Fruit fly (Drosophila melanogaster) whole organism, embryonic: Measurements from ENCODE around the gene qjt.

Source experiments
- Ada2b ChIP-seq: fragments of 200-800 bp; sonication (Bioruptor generic); IDR thresholded peaks from 2 replicates; pipeline ENCODE4 v1.3.6; 2022; ENCODE audit warnings: missing biosample characterization, missing genetic modification characterization
- Asciz ChIP-seq: fragments of 200-800 bp; sonication (Bioruptor generic); optimal IDR thresholded peaks from 2 replicates; lab custom pipeline; 2017; ENCODE audit warnings: missing biosample characterization, mild to moderate bottlenecking, missing genetic modification characterization, missing genetic modification reagents
- Atf6 ChIP-seq: fragments of 200-800 bp; sonication (Bioruptor generic); IDR thresholded peaks from 2 replicates; pipeline ENCODE4 v1.3.6; 2022; ENCODE audit warnings: missing biosample characterization, missing genetic modification characterization
- Bdp1 ChIP-seq: fragments of 200-800 bp; sonication (Bioruptor generic); optimal IDR thresholded peaks from 3 replicates; lab custom pipeline; 2016; ENCODE audit warnings: missing biosample characterization, missing genetic modification characterization
- Bgb ChIP-seq: fragments of 200-800 bp; sonication (Bioruptor generic); IDR thresholded peaks from 2 replicates; pipeline ENCODE4 v1.3.6; 2022; ENCODE audit warnings: missing biosample characterization, missing genetic modification characterization; ENCODE audit not compliant: partially characterized antibody
- CG10267 ChIP-seq: fragments of 200-800 bp; sonication (Bioruptor generic); optimal IDR thresholded peaks from 2 replicates; lab custom pipeline; 2018; ENCODE audit warnings: missing biosample characterization, mild to moderate bottlenecking, missing genetic modification characterization, moderate library complexity
- CG10274 ChIP-seq: fragments of 200-800 bp; sonication (Bioruptor generic); optimal IDR thresholded peaks from 3 replicates; lab custom pipeline; 2017; ENCODE audit warnings: missing biosample characterization, mild to moderate bottlenecking, missing genetic modification characterization
- CG10979 ChIP-seq: fragments of 200-800 bp; sonication (Bioruptor generic); optimal IDR thresholded peaks from 2 replicates; lab custom pipeline; 2018; ENCODE audit warnings: missing biosample characterization, mild to moderate bottlenecking, missing genetic modification characterization, moderate library complexity
- CG12236 ChIP-seq: fragments of 200-800 bp; sonication (Bioruptor generic); optimal IDR thresholded peaks from 2 replicates; lab custom pipeline; 2016; ENCODE audit warnings: missing biosample characterization, missing genetic modification characterization
- CG12744 ChIP-seq: fragments of 200-800 bp; sonication (Bioruptor generic); optimal IDR thresholded peaks from 2 replicates; lab custom pipeline; 2016; ENCODE audit warnings: missing biosample characterization, missing genetic modification characterization
- CG14441 ChIP-seq: fragments of 200-800 bp; sonication (Bioruptor generic); IDR thresholded peaks from 2 replicates; pipeline ENCODE4 v1.3.6; 2022; ENCODE audit warnings: missing biosample characterization, missing genetic modification characterization
- CG17568 ChIP-seq: fragments of 200-800 bp; sonication (Bioruptor generic); optimal IDR thresholded peaks from 2 replicates; lab custom pipeline; 2018; ENCODE audit warnings: missing biosample characterization, mild to moderate bottlenecking, missing genetic modification characterization, moderate library complexity
- CG17612 ChIP-seq: fragments of 200-800 bp; sonication (Bioruptor generic); IDR thresholded peaks from 2 replicates; pipeline ENCODE4 v1.3.6; 2022; ENCODE audit warnings: missing biosample characterization, missing genetic modification characterization
- CG31441 ChIP-seq: fragments of 200-800 bp; sonication (Bioruptor generic); IDR thresholded peaks from 2 replicates; pipeline ENCODE4 v1.3.6; 2022; ENCODE audit warnings: missing biosample characterization, missing genetic modification characterization
- CG32767 ChIP-seq: fragments of 200-800 bp; sonication (Bioruptor generic); IDR thresholded peaks from 2 replicates; pipeline ENCODE4 v1.3.6; 2022; ENCODE audit warnings: missing biosample characterization, missing genetic modification characterization
- CG4360 ChIP-seq: fragments of 200-800 bp; sonication (Bioruptor generic); IDR thresholded peaks from 2 replicates; pipeline ENCODE4 v1.3.6; 2022; ENCODE audit warnings: missing biosample characterization, missing genetic modification characterization
- CG4730 ChIP-seq: fragments of 200-800 bp; sonication (Bioruptor generic); IDR thresholded peaks from 2 replicates; pipeline ENCODE4 v1.3.6; 2022; ENCODE audit warnings: missing biosample characterization, missing genetic modification characterization
- CG7372 ChIP-seq: fragments of 200-800 bp; sonication (Bioruptor generic); IDR thresholded peaks from 2 replicates; pipeline ENCODE4 v1.3.6; 2022; ENCODE audit warnings: missing biosample characterization, missing genetic modification characterization
- CG7987 ChIP-seq: fragments of 200-800 bp; sonication (Bioruptor generic); optimal IDR thresholded peaks from 2 replicates; lab custom pipeline; 2018; ENCODE audit warnings: missing biosample characterization, mild to moderate bottlenecking, missing genetic modification characterization, moderate library complexity
- Camta ChIP-seq: fragments of 200-800 bp; sonication (Bioruptor generic); optimal IDR thresholded peaks from 2 replicates; lab custom pipeline; 2016; ENCODE audit warnings: missing biosample characterization, missing genetic modification characterization
- Eip74EF ChIP-seq, 2 experiments: fragments of 200-800 bp in 1 of 2; fragments of >200 bp in 1 of 2; sonication (Bioruptor generic) in 1 of 2; optimal IDR thresholded peaks; 2 replicates each; lab custom pipeline; 2017 to 2019; ENCODE audit warnings: missing biosample characterization in 2 of 2, missing genetic modification characterization in 2 of 2, mild to moderate bottlenecking in 1 of 2, moderate library complexity in 1 of 2
- Elba2 ChIP-seq: fragments of 200-800 bp; sonication (Bioruptor generic); optimal IDR thresholded peaks from 3 replicates; lab custom pipeline; 2016; ENCODE audit warnings: missing biosample characterization, missing genetic modification characterization
- Gug ChIP-seq: fragments of 200-800 bp; sonication (Bioruptor generic); IDR thresholded peaks from 4 replicates; pipeline ENCODE4 v1.3.6; 2022; ENCODE audit warnings: missing biosample characterization, missing genetic modification characterization
- HLH54F ChIP-seq: fragments of 200-800 bp; sonication (Bioruptor generic); optimal IDR thresholded peaks from 3 replicates; lab custom pipeline; 2016; ENCODE audit warnings: missing biosample characterization, missing genetic modification characterization
- Hmr ChIP-seq: fragments of 200-800 bp; sonication (Bioruptor generic); optimal IDR thresholded peaks from 3 replicates; lab custom pipeline; 2017; ENCODE audit warnings: mild to moderate bottlenecking, missing biosample characterization, missing genetic modification reagents, missing genetic modification characterization
- Jarid2 ChIP-seq: fragments of 200-800 bp; sonication (Bioruptor generic); optimal IDR thresholded peaks from 3 replicates; lab custom pipeline; 2017; ENCODE audit warnings: mild to moderate bottlenecking, missing biosample characterization, missing genetic modification reagents, missing genetic modification characterization
- Kr ChIP-seq: fragments of 200-800 bp; sonication (Bioruptor generic); optimal IDR thresholded peaks from 2 replicates; lab custom pipeline; 2017; ENCODE audit warnings: missing biosample characterization, mild to moderate bottlenecking, missing genetic modification characterization
- Myb ChIP-seq: fragments of 200-800 bp; sonication (Bioruptor generic); optimal IDR thresholded peaks from 2 replicates; lab custom pipeline; 2016; ENCODE audit warnings: missing biosample characterization, missing genetic modification characterization
- NC2β ChIP-seq: fragments of 200-800 bp; sonication (Bioruptor generic); optimal IDR thresholded peaks from 2 replicates; lab custom pipeline; 2016; ENCODE audit warnings: missing biosample characterization, missing genetic modification characterization
- Nf-YA ChIP-seq: fragments of 200-800 bp; sonication (Bioruptor generic); IDR thresholded peaks from 2 replicates; pipeline ENCODE4 v1.3.6; 2022; ENCODE audit warnings: missing biosample characterization, missing genetic modification characterization
- Pdp1 ChIP-seq, 2 experiments: fragments of 200-800 bp; sonication (Bioruptor generic); optimal IDR thresholded peaks; 3 replicates each; lab custom pipeline; 2016; ENCODE audit warnings: missing biosample characterization in 2 of 2, missing genetic modification characterization in 2 of 2, mild to moderate bottlenecking in 1 of 2, moderate library complexity in 1 of 2
- Side ChIP-seq: fragments of 200-800 bp; sonication (Bioruptor generic); optimal IDR thresholded peaks from 2 replicates; lab custom pipeline; 2016; ENCODE audit warnings: missing biosample characterization, missing genetic modification characterization
- Taf1 ChIP-seq: fragments of 200-800 bp; sonication (Bioruptor generic); IDR thresholded peaks from 2 replicates; pipeline ENCODE4 v1.3.6; 2022; ENCODE audit warnings: missing biosample characterization, missing genetic modification characterization
- crol ChIP-seq: fragments of 200-800 bp; sonication (Bioruptor generic); IDR thresholded peaks from 2 replicates; pipeline ENCODE4 v1.3.6; 2022; ENCODE audit warnings: missing biosample characterization, missing genetic modification characterization
- dati ChIP-seq: fragments of 200-800 bp; sonication (Bioruptor generic); IDR thresholded peaks from 2 replicates; pipeline ENCODE4 v1.3.6; 2022; ENCODE audit warnings: missing biosample characterization, missing genetic modification characterization
- dmrt99B ChIP-seq: fragments of 200-800 bp; sonication (Bioruptor generic); optimal IDR thresholded peaks from 2 replicates; lab custom pipeline; 2018; ENCODE audit warnings: missing biosample characterization, mild to moderate bottlenecking, missing genetic modification characterization, moderate library complexity
- fd102C ChIP-seq: fragments of 200-800 bp; sonication (Bioruptor generic); optimal IDR thresholded peaks from 2 replicates; lab custom pipeline; 2018; ENCODE audit warnings: missing biosample characterization, mild to moderate bottlenecking, missing genetic modification characterization, moderate library complexity
- ftz-f1 ChIP-seq: fragments of 200-800 bp; sonication (Bioruptor generic); optimal IDR thresholded peaks from 2 replicates; lab custom pipeline; 2016; ENCODE audit warnings: missing biosample characterization, missing genetic modification characterization
- kni ChIP-seq: fragments of 200-800 bp; sonication (Bioruptor generic); optimal IDR thresholded peaks from 3 replicates; lab custom pipeline; 2017; ENCODE audit warnings: mild to moderate bottlenecking, missing biosample characterization, missing genetic modification reagents, missing genetic modification characterization
- knrl ChIP-seq: fragments of 200-800 bp; sonication (Bioruptor generic); IDR thresholded peaks from 3 replicates; pipeline ENCODE4 v1.3.6; 2022; ENCODE audit warnings: missing biosample characterization, missing genetic modification characterization; ENCODE audit not compliant: partially characterized antibody
- lab ChIP-seq: fragments of 200-800 bp; sonication (Bioruptor generic); optimal IDR thresholded peaks from 3 replicates; lab custom pipeline; 2017; ENCODE audit warnings: missing biosample characterization, missing genetic modification characterization, mild to moderate bottlenecking, moderate library complexity, missing genetic modification reagents
- lbe ChIP-seq: fragments of 200-800 bp; sonication (Bioruptor generic); optimal IDR thresholded peaks from 2 replicates; lab custom pipeline; 2016; ENCODE audit warnings: missing biosample characterization, mild to moderate bottlenecking, missing genetic modification characterization
- maf-S ChIP-seq: fragments of 200-800 bp; sonication (Bioruptor generic); optimal IDR thresholded peaks from 2 replicates; lab custom pipeline; 2016; ENCODE audit warnings: missing biosample characterization, missing genetic modification characterization
- pfk ChIP-seq: fragments of 200-800 bp; sonication (Bioruptor generic); optimal IDR thresholded peaks from 2 replicates; lab custom pipeline; 2018; ENCODE audit warnings: missing biosample characterization, mild to moderate bottlenecking, missing genetic modification characterization, moderate library complexity
- psq ChIP-seq: fragments of 200-800 bp; sonication (Bioruptor generic); optimal IDR thresholded peaks from 2 replicates; lab custom pipeline; 2017; ENCODE audit warnings: missing biosample characterization, missing genetic modification characterization
- slp2 ChIP-seq: fragments of 200-800 bp; sonication (Bioruptor generic); optimal IDR thresholded peaks from 2 replicates; lab custom pipeline; 2016; ENCODE audit warnings: missing biosample characterization, missing genetic modification characterization
- tgo ChIP-seq: fragments of 200-800 bp; sonication (Bioruptor generic); IDR thresholded peaks from 3 replicates; pipeline ENCODE4 v1.3.6; 2022; ENCODE audit warnings: missing biosample characterization, missing genetic modification characterization
- trh ChIP-seq: fragments of 200-800 bp; sonication (Bioruptor generic); optimal IDR thresholded peaks from 2 replicates; lab custom pipeline; 2016; ENCODE audit warnings: missing biosample characterization, missing genetic modification characterization
- twi ChIP-seq: fragments of 200-800 bp; optimal IDR thresholded peaks from 2 replicates; lab custom pipeline; 2019; ENCODE audit warnings: missing biosample characterization, mild to moderate bottlenecking, missing genetic modification characterization, moderate library complexity
- vnd ChIP-seq: fragments of 200-800 bp; sonication (Bioruptor generic); IDR thresholded peaks from 3 replicates; pipeline ENCODE4 v1.3.6; 2022; ENCODE audit warnings: missing biosample characterization, missing genetic modification characterization; ENCODE audit not compliant: partially characterized antibody

Gene qjt

dm6 chr3L:17485280-17485792, 6.4 kb downstream of the qjt start (continued):
- TF ChIP-seq Gug (GFP tag; lab: Robert Waterston, UW) = 0 out of 4 replicates have a peak, but pooled peaks have one; percentile 11
- TF ChIP-seq CG31441 (GFP tag; lab: Robert Waterston, UW) = peak; percentile 85
- peak in 1 of 2 experiments; percentile 91 for TF ChIP-seq Eip74EF (GFP tag; optimal IDR thresholded peaks at IDR 0.05; lab: Kevin White, UChicago)
- no peak for TF ChIP-seq dati
- no peak for TF ChIP-seq ftz-f1 (GFP tag; lab: Kevin White, UChicago)
- TF ChIP-seq CG4360 = peak; percentile 71
- peak; percentile 34 for TF ChIP-seq maf-S (GFP tag; lab: Kevin White, UChicago)
- TF ChIP-seq pfk (GFP tag; lab: Kevin White, UChicago) = peak; percentile 69
- peak; percentile 72 for TF ChIP-seq Side (GFP tag; lab: Kevin White, UChicago)
- TF ChIP-seq CG7372 (GFP tag; lab: Robert Waterston, UW) = no peak
- TF ChIP-seq CG12744 (GFP tag; lab: Kevin White, UChicago) = peak; percentile 1
- peak; percentile 57 for TF ChIP-seq CG10274 (GFP tag; lab: Kevin White, UChicago)
- TF ChIP-seq Asciz (GFP tag; lab: Kevin White, UChicago) = peak; percentile 96
- peak; percentile 75 for TF ChIP-seq fd102C (GFP tag; lab: Kevin White, UChicago)
- peak; percentile 74 for TF ChIP-seq NC2β (GFP tag; lab: Kevin White, UChicago)
- no peak for TF ChIP-seq CG14441
- peak; percentile 89 for TF ChIP-seq Kr (GFP tag; lab: Kevin White, UChicago)
- TF ChIP-seq CG17612 = no peak
- peak in 1 of 2 experiments; percentile 38 for TF ChIP-seq Pdp1 (GFP tag; optimal IDR thresholded peaks at IDR 0.05; lab: Kevin White, UChicago)
- TF ChIP-seq Jarid2 (GFP tag; lab: Kevin White, UChicago) = peak; percentile 56
- TF ChIP-seq slp2 = no peak
- peak; percentile 80 for TF ChIP-seq twi (tag; lab: Kevin White, UChicago)
- no peak for TF ChIP-seq crol (GFP tag; lab: Robert Waterston, UW)
- no peak for TF ChIP-seq Atf6 (GFP tag; lab: Robert Waterston, UW)
- peak; percentile 95 for TF ChIP-seq kni (GFP tag; lab: Kevin White, UChicago)
- no peak for TF ChIP-seq Taf1
- TF ChIP-seq CG32767 (GFP tag; lab: Robert Waterston, UW) = 0 out of 2 replicates have a peak, but pooled peaks have one; percentile 32
- TF ChIP-seq Nf-YA = peak; percentile 58; the same call in 1 of the 2 replicates
- TF ChIP-seq HLH54F (GFP tag; lab: Kevin White, UChicago) = no peak
- TF ChIP-seq vnd (GFP tag; lab: Robert Waterston, UW) = no peak
- peak; percentile 35 for TF ChIP-seq Bdp1 (GFP tag; lab: Kevin White, UChicago)
- peak; percentile 28 for TF ChIP-seq Camta (GFP tag; lab: Kevin White, UChicago)
- TF ChIP-seq Elba2 (GFP tag; lab: Kevin White, UChicago) = no peak
- TF ChIP-seq Ada2b (GFP tag; lab: Robert Waterston, UW) = no peak
- peak; percentile 86 for TF ChIP-seq CG12236
- peak; percentile 65 for TF ChIP-seq lbe (GFP tag; lab: Kevin White, UChicago)
- peak; percentile 12 for TF ChIP-seq psq (GFP tag; lab: Kevin White, UChicago)
- TF ChIP-seq knrl (GFP tag; lab: Robert Waterston, UW) = no peak
- TF ChIP-seq Bgb (GFP tag; lab: Robert Waterston, UW) = no peak
- TF ChIP-seq tgo (GFP tag; lab: Robert Waterston, UW) = no peak
- TF ChIP-seq CG4730 = no peak
- TF ChIP-seq CG10267 (tag; lab: Kevin White, UChicago) = peak; percentile 40
- TF ChIP-seq CG17568 (GFP tag; lab: Kevin White, UChicago) = peak; percentile 89
- TF ChIP-seq CG7987 = peak; percentile 91
- peak; percentile 72 for TF ChIP-seq dmrt99B
- peak; percentile 84 for TF ChIP-seq lab (GFP tag; lab: Kevin White, UChicago)
- TF ChIP-seq Hmr (GFP tag; lab: Kevin White, UChicago) = no peak
- TF ChIP-seq trh (GFP tag; lab: Kevin White, UChicago) = peak; percentile 61
- peak; percentile 5 for TF ChIP-seq Myb (GFP tag; lab: Kevin White, UChicago)
- TF ChIP-seq CG10979 = peak; percentile 66
